Worm (Caenorhabditis elegans) whole organism, young adult: ENCODE data around the gene F53C11.1.

Source experiments
- B0019.2 ChIP-seq: fragments of 200-800 bp; sonication (Bioruptor generic); conservative IDR thresholded peaks from 2 replicates; pipeline ENCODE4 v1.3.6; 2022; ENCODE audit warnings: missing genetic modification reagents, missing genetic modification characterization, missing compliant biosample characterization
- F33H1.4 ChIP-seq: fragments of 200-800 bp; sonication (Bioruptor generic); IDR thresholded peaks from 2 replicates; pipeline ENCODE4 v1.3.6; 2022; ENCODE audit warnings: missing genetic modification reagents, missing genetic modification characterization, missing compliant biosample characterization
- F57A8.1 ChIP-seq: fragments of 200-800 bp; sonication (Bioruptor generic); optimal IDR thresholded peaks from 2 replicates; lab custom pipeline; 2018; ENCODE audit warnings: mild to moderate bottlenecking, missing genetic modification characterization, moderate library complexity, missing compliant biosample characterization
- K12H6.12 ChIP-seq: fragments of 200-800 bp; sonication (Bioruptor generic); optimal IDR thresholded peaks from 2 replicates; lab custom pipeline; 2018; ENCODE audit warnings: mild to moderate bottlenecking, missing genetic modification characterization, missing compliant biosample characterization
- ama-1 ChIP-seq, 3 experiments: fragments of 150-350 bp in 1 of 3; sonication (generic microtip) in 2 of 3; optimal IDR thresholded peaks; 2 replicates each; lab custom pipeline; 2014 to 2018; ENCODE audit warnings: missing biosample characterization in 2 of 3, missing genetic modification characterization in 2 of 3, missing genetic modification reagents in 2 of 3
- athp-1 ChIP-seq: sonication (generic microtip); optimal IDR thresholded peaks from 2 replicates; lab custom pipeline; 2017; ENCODE audit warnings: mild to moderate bottlenecking, missing genetic modification characterization, missing compliant biosample characterization
- dpl-1 ChIP-seq: fragments of 150-350 bp; optimal IDR thresholded peaks from 2 replicates; lab custom pipeline; 2014; ENCODE audit warnings: missing biosample characterization, missing genetic modification reagents, missing genetic modification characterization
- egl-18 ChIP-seq: fragments of 200-800 bp; sonication (Bioruptor generic); IDR thresholded peaks from 2 replicates; pipeline ENCODE4 v1.3.6; 2022; ENCODE audit warnings: missing genetic modification reagents, missing genetic modification characterization, missing compliant biosample characterization
- lin-40 ChIP-seq: sonication (generic microtip); optimal IDR thresholded peaks from 2 replicates; lab custom pipeline; 2016; ENCODE audit warnings: missing genetic modification characterization, mild to moderate bottlenecking, missing compliant biosample characterization, missing genotype, missing genetic modification reagents
- lir-1 ChIP-seq: fragments of 200-800 bp; sonication (Bioruptor generic); conservative IDR thresholded peaks from 2 replicates; pipeline ENCODE4 v1.3.6; 2022; ENCODE audit warnings: missing genetic modification reagents, missing genetic modification characterization, missing compliant biosample characterization
- madf-3 ChIP-seq: fragments of 200-800 bp; sonication (Bioruptor generic); IDR thresholded peaks from 2 replicates; pipeline ENCODE4 v1.3.6; 2022; ENCODE audit warnings: missing genetic modification reagents, missing genetic modification characterization, missing compliant biosample characterization
- repo-1 ChIP-seq: sonication (generic microtip); optimal IDR thresholded peaks from 2 replicates; lab custom pipeline; 2017; ENCODE audit warnings: mild to moderate bottlenecking, missing genetic modification characterization, missing compliant biosample characterization

DNA sequence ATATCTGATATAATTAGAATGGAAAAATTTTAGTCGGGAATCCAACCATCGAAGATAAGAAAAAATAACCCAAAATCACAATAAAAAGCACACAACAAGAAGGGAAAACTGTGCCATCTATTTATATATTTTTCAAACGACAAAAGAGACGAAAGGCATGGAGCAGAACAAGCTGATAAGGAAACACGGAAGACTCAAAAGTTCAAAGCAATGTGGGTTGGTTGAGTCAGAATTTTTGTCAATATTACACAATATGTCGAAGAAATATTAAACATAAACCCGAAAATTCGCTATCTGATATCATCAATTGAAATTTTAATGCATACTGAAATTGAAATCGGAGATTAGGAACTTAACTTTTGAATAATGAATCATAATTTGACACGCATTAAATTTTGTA is 30.7 kb upstream of the F53C11.1 start, which contains the start of gene F35E12.9:
- TF ChIP-seq ama-1 (optimal IDR thresholded peaks at IDR 0.05; lab: Kevin White, UChicago), result no peak
- TF ChIP-seq ama-1 (GFP tag; optimal IDR thresholded peaks at IDR 0.05; lab: Kevin White, UChicago), result no peak
- TF ChIP-seq F57A8.1 (GFP tag; lab: Kevin White, UChicago), result no peak
- TF ChIP-seq lir-1 (GFP tag; lab: Robert Waterston, UW), result no peak
- no peak for TF ChIP-seq madf-3
- no peak for TF ChIP-seq athp-1 (tag; lab: Kevin White, UChicago)
- no peak for TF ChIP-seq egl-18
- TF ChIP-seq repo-1 (tag; lab: Kevin White, UChicago), result no peak
- TF ChIP-seq lin-40 (tag; lab: Kevin White, UChicago), result no peak
- TF ChIP-seq F33H1.4, result no peak
- TF ChIP-seq dpl-1, result no peak
- TF ChIP-seq K12H6.12, result no peak
- TF ChIP-seq B0019.2, result no peak
